Worm (Caenorhabditis elegans) whole organism, L4/young adult: ENCODE measurements around the gene meg-1.

Source experiments
- W03F9.2 ChIP-seq: fragments of 150-350 bp; optimal IDR thresholded peaks from 2 replicates; lab custom pipeline; 2014; ENCODE audit warnings: missing biosample characterization, missing genetic modification characterization
- dao-5 ChIP-seq: sonication (generic microtip); optimal IDR thresholded peaks from 2 replicates; lab custom pipeline; 2016; ENCODE audit warnings: missing genotype, missing genetic modification characterization, moderate library complexity, missing compliant biosample characterization
- him-1 ChIP-seq: sonication (generic microtip); optimal IDR thresholded peaks from 2 replicates; lab custom pipeline; 2016; ENCODE audit warnings: missing genotype, missing genetic modification reagents, missing genetic modification characterization, missing compliant biosample characterization

ce11 chrX:13934574-13934973 lies 5.1 kb upstream of the meg-1 start, which contains the start of gene elt-3:
- no peak for TF ChIP-seq W03F9.2 (tag; lab: Kevin White, UChicago)
- no peak for TF ChIP-seq him-1 (tag; lab: Kevin White, UChicago)
- TF ChIP-seq dao-5 (tag; lab: Kevin White, UChicago), result no peak
